Fruit fly (Drosophila melanogaster): Measurements from ENCODE around the gene CG17239.

dm6 chr2L:2269040-2269439 lies 16.9 kb upstream of the CG17239 start, which contains the start of gene CG17242:
- TF ChIP-seq CG5204 (GFP tag; optimal IDR thresholded peaks at IDR 0.05) (no peak), ovo (GFP tag; optimal IDR thresholded peaks at IDR 0.05) (no peak), cnc (optimal IDR thresholded peaks at IDR 0.05) (no peak), bab1 (GFP tag; optimal IDR thresholded peaks at IDR 0.05) (no peak), Crg-1 (GFP tag; optimal IDR thresholded peaks at IDR 0.05) (no peak), kay (GFP tag; ENCODE audit: borderline replicate concordance) (no peak)
